Worm (Caenorhabditis elegans) whole organism, L3 larva: ENCODE results near the gene ets-5.

Source experiments
- R02D3.7 ChIP-seq: fragments of 150-350 bp; optimal IDR thresholded peaks from 2 replicates; lab custom pipeline; 2014; ENCODE audit warnings: missing biosample characterization, missing genetic modification characterization
- aly-2 ChIP-seq: fragments of 150-350 bp; optimal IDR thresholded peaks from 2 replicates; lab custom pipeline; 2014; ENCODE audit warnings: missing biosample characterization, missing genetic modification characterization
- ama-1 ChIP-seq: fragments of 150-350 bp; optimal IDR thresholded peaks from 2 replicates; lab custom pipeline; 2018
- ceh-16 ChIP-seq: sonication (generic microtip); optimal IDR thresholded peaks from 2 replicates; lab custom pipeline; 2017; ENCODE audit warnings: missing biosample characterization, missing genetic modification characterization
- ceh-28 ChIP-seq: fragments of 150-350 bp; optimal IDR thresholded peaks from 2 replicates; lab custom pipeline; 2014; ENCODE audit warnings: missing biosample characterization, missing genetic modification reagents, missing genetic modification characterization
- ceh-82 ChIP-seq: fragments of 150-350 bp; optimal IDR thresholded peaks from 2 replicates; lab custom pipeline; 2014; ENCODE audit warnings: missing biosample characterization, missing genetic modification characterization
- ceh-9 ChIP-seq: sonication (generic microtip); optimal IDR thresholded peaks from 2 replicates; lab custom pipeline; 2018; ENCODE audit warnings: missing biosample characterization, missing genetic modification characterization
- egl-5 ChIP-seq: fragments of 150-350 bp; optimal IDR thresholded peaks from 2 replicates; lab custom pipeline; 2017; ENCODE audit warnings: missing biosample characterization, missing genetic modification reagents, missing genetic modification characterization, inconsistent platforms
- elt-1 ChIP-seq: fragments of 150-350 bp; optimal IDR thresholded peaks from 2 replicates; lab custom pipeline; 2014; ENCODE audit warnings: missing biosample characterization, missing genetic modification characterization
- elt-2 ChIP-seq: sonication (generic microtip); optimal IDR thresholded peaks from 2 replicates; lab custom pipeline; 2016; ENCODE audit warnings: missing genetic modification reagents, mild to moderate bottlenecking, missing genetic modification characterization, missing compliant biosample characterization
- eor-1 ChIP-seq, 2 experiments: fragments of 150-350 bp; optimal IDR thresholded peaks; 2 replicates each; lab custom pipeline; 2014 to 2018; ENCODE audit warnings: missing biosample characterization in 2 of 2, missing genetic modification characterization in 2 of 2
- fkh-2 ChIP-seq: fragments of 150-350 bp; optimal IDR thresholded peaks from 2 replicates; lab custom pipeline; 2014; ENCODE audit warnings: missing biosample characterization, missing genetic modification reagents, missing genetic modification characterization
- hmg-11 ChIP-seq: sonication (generic microtip); optimal IDR thresholded peaks from 2 replicates; lab custom pipeline; 2016; ENCODE audit warnings: missing genetic modification characterization, missing compliant biosample characterization
- jun-1 ChIP-seq: fragments of 150-350 bp; optimal IDR thresholded peaks from 2 replicates; lab custom pipeline; 2014; ENCODE audit warnings: missing biosample characterization, missing genetic modification reagents, missing genetic modification characterization
- lin-39 ChIP-seq: fragments of 150-350 bp; optimal IDR thresholded peaks from 2 replicates; lab custom pipeline; 2018; ENCODE audit warnings: missing biosample characterization, missing genetic modification reagents, missing genetic modification characterization
- lsy-12 ChIP-seq: sonication (generic microtip); optimal IDR thresholded peaks from 2 replicates; lab custom pipeline; 2016; ENCODE audit warnings: mild to moderate bottlenecking, missing genetic modification characterization, missing compliant biosample characterization
- nfya-1 ChIP-seq: sonication (generic microtip); optimal IDR thresholded peaks from 2 replicates; lab custom pipeline; 2017; ENCODE audit warnings: missing genetic modification characterization, mild to moderate bottlenecking, missing compliant biosample characterization, antibody characterized with exemption, moderate library complexity; ENCODE audit not compliant: insufficient read depth
- nhr-11 ChIP-seq: fragments of 150-350 bp; optimal IDR thresholded peaks from 2 replicates; lab custom pipeline; 2014; ENCODE audit warnings: missing biosample characterization, missing genetic modification characterization
- nhr-12 ChIP-seq: fragments of 150-350 bp; optimal IDR thresholded peaks from 2 replicates; lab custom pipeline; 2014; ENCODE audit warnings: missing biosample characterization, missing genetic modification characterization
- nhr-23 ChIP-seq: fragments of 150-350 bp; optimal IDR thresholded peaks from 2 replicates; lab custom pipeline; 2014; ENCODE audit warnings: missing biosample characterization, missing genetic modification reagents, missing genetic modification characterization
- nhr-25 ChIP-seq: sonication (generic microtip); optimal IDR thresholded peaks from 2 replicates; lab custom pipeline; 2017; ENCODE audit warnings: missing biosample characterization, missing genetic modification characterization
- nhr-28 ChIP-seq: fragments of 150-350 bp; optimal IDR thresholded peaks from 2 replicates; lab custom pipeline; 2014; ENCODE audit warnings: missing biosample characterization, missing genetic modification characterization
- nhr-67 ChIP-seq: fragments of 150-350 bp; optimal IDR thresholded peaks from 2 replicates; lab custom pipeline; 2014; ENCODE audit warnings: missing biosample characterization, missing genetic modification characterization
- pha-4 ChIP-seq: fragments of 150-350 bp; optimal IDR thresholded peaks from 2 replicates; lab custom pipeline; 2014; ENCODE audit warnings: missing biosample characterization, missing genetic modification reagents, missing genetic modification characterization
- pqm-1 ChIP-seq: fragments of 150-350 bp; optimal IDR thresholded peaks from 2 replicates; lab custom pipeline; 2017; ENCODE audit warnings: missing biosample characterization, missing genetic modification characterization, inconsistent platforms
- sea-2 ChIP-seq: fragments of 150-350 bp; sonication (generic microtip); optimal IDR thresholded peaks from 4 replicates; lab custom pipeline; 2014; ENCODE audit warnings: missing biosample characterization, missing genetic modification reagents, missing genetic modification characterization
- skn-1 ChIP-seq: fragments of 150-350 bp; optimal IDR thresholded peaks from 2 replicates; lab custom pipeline; 2014; ENCODE audit warnings: missing biosample characterization, missing genetic modification characterization
- snpc-4 ChIP-seq: fragments of 150-350 bp; optimal IDR thresholded peaks from 2 replicates; lab custom pipeline; 2014; ENCODE audit warnings: missing biosample characterization, missing genetic modification characterization
- tbx-2 ChIP-seq: sonication (generic microtip); optimal IDR thresholded peaks from 2 replicates; lab custom pipeline; 2016; ENCODE audit warnings: mild to moderate bottlenecking, missing genetic modification characterization, missing compliant biosample characterization
- unc-39 ChIP-seq: sonication (generic microtip); optimal IDR thresholded peaks from 4 replicates; lab custom pipeline; 2017; ENCODE audit warnings: missing biosample characterization, missing genetic modification characterization
- unc-62 ChIP-seq: fragments of 150-350 bp; sonication (generic microtip); optimal IDR thresholded peaks from 4 replicates; lab custom pipeline; 2014; ENCODE audit warnings: missing biosample characterization, missing genetic modification reagents, missing genetic modification characterization
- zag-1 ChIP-seq: fragments of 150-350 bp; optimal IDR thresholded peaks from 2 replicates; lab custom pipeline; 2014; ENCODE audit warnings: missing biosample characterization, missing genetic modification characterization
- ztf-4 ChIP-seq: fragments of 150-350 bp; optimal IDR thresholded peaks from 2 replicates; lab custom pipeline; 2014; ENCODE audit warnings: missing biosample characterization, missing genetic modification characterization

The ets-5 gene

DNA sequence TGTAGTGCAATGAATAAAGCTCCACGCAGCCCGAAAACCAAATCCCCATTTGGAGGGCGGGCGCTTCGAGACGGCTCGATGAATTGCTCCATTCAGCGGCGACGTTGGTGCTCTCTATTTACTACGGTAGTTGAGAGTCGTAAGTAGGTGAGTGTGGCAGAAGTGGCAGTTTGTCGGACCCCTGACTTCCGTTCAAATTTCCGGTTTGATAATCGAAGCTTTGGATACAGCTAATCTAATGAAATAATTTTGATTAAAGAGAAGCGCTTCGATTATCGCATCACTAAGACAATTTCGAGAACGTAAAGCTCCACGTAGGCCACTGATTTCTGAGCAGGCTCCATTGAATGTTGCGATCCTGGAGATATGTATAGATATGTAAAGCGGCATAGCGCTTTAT, at the start of gene ets-5:
Gene ets-5 (minus strand): TSS at position 32 of the 400 bp plus-strand sequence.
- TF ChIP-seq unc-62 = no peak
- no peak for TF ChIP-seq zag-1 (tag; lab: Kevin White, UChicago)
- TF ChIP-seq ceh-28 (tag; lab: Kevin White, UChicago) = no peak
- TF ChIP-seq nhr-11 (tag; lab: Kevin White, UChicago) = no peak
- TF ChIP-seq ceh-82 (tag; lab: Kevin White, UChicago) = no peak
- TF ChIP-seq ztf-4 (tag; lab: Kevin White, UChicago) = no peak
- no peak for TF ChIP-seq pqm-1
- TF ChIP-seq nhr-67 (tag; lab: Kevin White, UChicago) = no peak
- no peak for TF ChIP-seq fkh-2
- no peak for TF ChIP-seq lin-39
- TF ChIP-seq ceh-9 (tag; lab: Kevin White, UChicago) = no peak
- TF ChIP-seq nhr-28 = no peak

DNA sequence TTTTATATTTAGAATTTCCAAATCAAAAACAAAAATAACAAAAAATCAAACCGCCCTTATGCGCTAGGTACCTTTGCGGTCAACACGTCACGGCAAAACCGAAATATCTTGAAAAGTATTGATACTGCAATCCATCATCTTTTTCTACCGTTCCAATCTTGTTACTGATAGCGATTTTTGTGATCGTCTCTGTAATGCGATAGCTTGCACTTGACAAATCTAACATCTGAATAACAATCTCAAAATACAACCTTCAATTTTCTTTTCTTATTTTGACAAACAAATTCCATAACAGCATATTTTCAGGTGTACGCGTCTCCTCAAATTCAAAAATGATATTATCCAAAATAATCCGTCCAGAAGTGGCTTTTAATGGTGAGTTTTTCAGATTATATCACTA, 49.7 kb upstream of the ets-5 start, which contains the start of gene tbc-7:
Gene tbc-7 (plus strand): TSS at position 301 of the 400 bp plus-strand sequence.
- TF ChIP-seq ama-1 (lab: Kevin White, UChicago) (no peak), ceh-82 (tag; lab: Kevin White, UChicago) (no peak), ceh-16 (tag; lab: Kevin White, UChicago) (no peak), egl-5 (no peak), snpc-4 (tag; lab: Kevin White, UChicago) (no peak), unc-62 (no peak), nhr-67 (tag; lab: Kevin White, UChicago) (no peak), eor-1 (tag; optimal IDR thresholded peaks at IDR 0.05; lab: Kevin White, UChicago) (no peak), nfya-1 (tag; lab: Kevin White, UChicago) (no peak), tbx-2 (tag; lab: Kevin White, UChicago) (no peak)
- TF ChIP-seq, all 47 proteins: peak for 0

DNA sequence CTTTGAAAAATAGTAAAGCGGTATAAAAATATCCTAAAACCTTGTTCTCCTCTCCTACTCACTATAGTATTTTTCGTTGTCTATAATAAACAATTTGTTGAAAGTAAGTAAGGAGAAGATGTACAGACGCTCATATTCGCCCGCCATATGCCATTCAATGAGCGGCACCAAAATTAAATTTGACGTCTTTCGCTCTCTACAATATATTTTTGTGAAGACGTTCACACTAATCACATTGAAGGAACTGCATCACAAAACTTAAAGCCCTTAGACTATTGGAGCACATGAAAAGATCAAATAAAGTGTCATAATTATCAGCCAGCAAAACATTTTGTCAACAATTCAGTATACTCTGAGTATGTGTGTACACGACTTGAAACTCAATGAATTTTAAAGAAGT, 47.4 kb upstream of the ets-5 start:
- TF ChIP-seq lsy-12 (tag; lab: Kevin White, UChicago) (no peak), elt-1 (tag; lab: Kevin White, UChicago) (no peak), lin-39 (no peak), fkh-2 (no peak), R02D3.7 (tag; lab: Kevin White, UChicago) (no peak), snpc-4 (tag; lab: Kevin White, UChicago) (no peak), aly-2 (no peak), elt-2 (tag; lab: Kevin White, UChicago) (no peak), ceh-82 (tag; lab: Kevin White, UChicago) (no peak), nhr-11 (tag; lab: Kevin White, UChicago) (no peak), pha-4 (tag; lab: Kevin White, UChicago) (no peak), unc-39 (no peak), jun-1 (tag; lab: Kevin White, UChicago) (no peak), sea-2 (GFP tag; lab: Kevin White, UChicago) (no peak), nhr-25 (tag; lab: Kevin White, UChicago) (no peak)
- TF ChIP-seq, all 47 proteins: peak for 0

DNA sequence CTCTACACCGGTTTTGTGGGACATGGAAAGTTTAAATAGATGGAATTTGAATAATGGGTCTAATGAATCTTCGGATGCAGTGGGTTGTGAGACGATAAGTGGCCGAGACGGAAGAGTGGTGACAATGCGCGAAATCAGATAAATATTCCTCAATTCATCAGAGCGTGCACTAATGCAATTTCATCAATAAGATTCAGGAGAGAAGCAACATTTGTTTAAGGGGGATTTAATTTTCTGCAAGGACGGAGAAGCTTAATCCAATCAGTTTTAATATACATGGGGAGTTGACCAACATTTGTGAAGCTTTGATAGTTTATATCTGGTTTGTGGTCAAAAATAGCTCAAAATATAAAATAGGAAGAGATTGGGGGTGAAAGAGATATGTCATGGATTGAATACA, 45.1 kb upstream of the ets-5 start:
- TF ChIP-seq ama-1 (lab: Kevin White, UChicago) (no peak), skn-1 (no peak), ceh-16 (tag; lab: Kevin White, UChicago) (no peak), ceh-28 (tag; lab: Kevin White, UChicago) (no peak), elt-1 (tag; lab: Kevin White, UChicago) (no peak), nhr-12 (tag; lab: Kevin White, UChicago) (no peak), fkh-2 (no peak), ceh-82 (tag; lab: Kevin White, UChicago) (no peak), nhr-23 (tag; lab: Kevin White, UChicago) (no peak), nhr-28 (no peak), hmg-11 (no peak), ceh-9 (tag; lab: Kevin White, UChicago) (no peak), nhr-25 (tag; lab: Kevin White, UChicago) (no peak), egl-5 (no peak), nhr-11 (tag; lab: Kevin White, UChicago) (no peak), snpc-4 (tag; lab: Kevin White, UChicago) (no peak), unc-39 (no peak), eor-1 (tag; optimal IDR thresholded peaks at IDR 0.05; lab: Kevin White, UChicago) (no peak)

DNA sequence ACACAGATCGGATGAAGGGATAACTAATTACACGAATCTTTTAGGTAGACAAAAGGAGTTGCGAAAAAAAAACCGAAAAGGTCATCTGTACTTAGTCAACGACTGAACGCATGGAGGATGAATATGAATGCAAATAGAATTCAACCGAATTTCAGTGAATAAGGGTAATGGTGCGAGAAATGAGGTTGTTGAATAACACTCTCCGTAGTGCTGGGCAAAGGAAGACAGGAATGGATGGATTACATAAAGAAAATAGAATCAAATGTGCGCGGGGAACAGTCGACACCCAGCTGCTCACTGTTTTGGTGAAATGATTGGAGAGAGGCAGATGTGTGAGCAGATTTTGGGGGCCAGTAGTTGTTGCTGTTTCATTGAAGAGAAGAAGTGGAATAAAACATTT, 40.0 kb upstream of the ets-5 start:
- no peak for TF ChIP-seq ztf-4 (tag; lab: Kevin White, UChicago)
- TF ChIP-seq nhr-25 (tag; lab: Kevin White, UChicago) = peak; percentile 31
